Fruit fly (Drosophila melanogaster): ENCODE measurements around the gene CG3191.

- TF ChIP-seq CG10462 (GFP tag; optimal IDR thresholded peaks at IDR 0.05), result no peak
- TF ChIP-seq Xrp1 (GFP tag; IDR thresholded peaks at IDR 0.05), result no peak
- TF ChIP-seq danr (GFP tag; IDR thresholded peaks at IDR 0.05), result no peak
- no peak for TF ChIP-seq CG9727 (GFP tag; optimal IDR thresholded peaks at IDR 0.05)
- TF ChIP-seq CG10366 (GFP tag; IDR thresholded peaks at IDR 0.05), result no peak
- TF ChIP-seq dati (GFP tag; IDR thresholded peaks at IDR 0.05), result no peak
- TF ChIP-seq CG31441 (GFP tag; IDR thresholded peaks at IDR 0.05), result no peak
- no peak for TF ChIP-seq abd-A (tag; optimal IDR thresholded peaks at IDR 0.05)
- TF ChIP-seq CG12155 (GFP tag; optimal IDR thresholded peaks at IDR 0.05), result no peak
- no peak for TF ChIP-seq gt (GFP tag; IDR thresholded peaks at IDR 0.05)
- TF ChIP-seq sna (GFP tag; IDR thresholded peaks at IDR 0.05; ENCODE audit: partially characterized antibody), result no peak
- no peak for TF ChIP-seq CG11695 (GFP tag; IDR thresholded peaks at IDR 0.05)
- TF ChIP-seq crol (GFP tag; IDR thresholded peaks at IDR 0.05), result no peak
- TF ChIP-seq fd3F (GFP tag; optimal IDR thresholded peaks at IDR 0.05), result no peak
These were observed 28.3 kb downstream of the CG3191 start, which contains the start of gene CG14052 for dm6 chrX:2223454-2223853.

Data from whole organism, embryonic.